Fruit fly (Drosophila melanogaster): ENCODE data around the gene CG2493.
"Not testable (repeated sequence)": the region's sequence is repeated elsewhere in the genome, so short reads cannot be mapped to it uniquely, and the experiment has no call there.

- not testable (repeated sequence) for TF ChIP-seq CTCF, CG8478 (optimal IDR thresholded peaks at IDR 0.05)
These were observed 13.4 kb downstream of the CG2493 start, which contains the start of the genes CG31683 and CG31687 for dm6 chr2L:20449864-20450263.
